Worm (Caenorhabditis elegans): ENCODE results near the gene C54F6.3.

C54F6.3 gene

DNA sequence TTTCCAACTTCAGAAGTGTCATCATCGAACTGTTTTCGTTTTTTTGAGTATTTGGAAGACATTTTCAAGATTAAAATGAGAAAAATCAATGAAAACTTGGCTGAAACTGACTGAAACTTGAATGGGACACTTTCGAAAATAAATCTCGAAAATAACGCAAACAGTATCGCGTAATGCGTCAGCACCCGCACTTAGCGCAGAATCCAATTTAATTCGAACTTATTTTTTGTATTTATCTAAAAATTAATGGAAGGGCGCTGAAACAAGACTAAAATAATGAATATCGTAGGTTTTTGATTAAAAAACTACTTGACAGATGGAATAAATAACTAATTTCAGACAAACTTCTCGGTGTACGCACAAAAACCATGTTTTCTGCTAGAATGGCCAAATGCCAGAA, 42.5 kb downstream of the C54F6.3 start, which contains the start of the genes snu-66 and ints-9:
Gene snu-66, minus strand, starts transcription at position 108 of the 400 bp plus-strand sequence.
Gene ints-9, plus strand, starts transcription at position 240 of the 400 bp plus-strand sequence.
- TF ChIP-seq snu-23 (GFP tag; optimal IDR thresholded peaks at IDR 0.05) = peak; percentile 84
- peak; percentile 72 for TF ChIP-seq xbp-1 (tag; optimal IDR thresholded peaks at IDR 0.05)
- peak; percentile 87 for TF ChIP-seq mep-1 (tag; optimal IDR thresholded peaks at IDR 0.05)
- peak; percentile 64 for TF ChIP-seq grh-1 (GFP tag; IDR thresholded peaks at IDR 0.05)
- TF ChIP-seq F16B12.6 (tag; optimal IDR thresholded peaks at IDR 0.05) = peak; percentile 36
- peak; percentile 71 for TF ChIP-seq unc-130 (tag; optimal IDR thresholded peaks at IDR 0.05)
- TF ChIP-seq lin-14 (GFP tag; optimal IDR thresholded peaks at IDR 0.05) = peak; percentile 66
- TF ChIP-seq ceh-82 (tag; optimal IDR thresholded peaks at IDR 0.05) = peak; percentile 66 to 81 (median 67)
- peak; percentile 54 for TF ChIP-seq skn-1 (tag; optimal IDR thresholded peaks at IDR 0.05)
- TF ChIP-seq rnt-1 (tag; optimal IDR thresholded peaks at IDR 0.05) = peak; percentile 79
- TF ChIP-seq ztf-11 (tag; optimal IDR thresholded peaks at IDR 0.05) = peak in 1 of 2 experiments; percentile 33
- TF ChIP-seq C16A3.4 (tag; optimal IDR thresholded peaks at IDR 0.05) = peak; percentile 74
- TF ChIP-seq isw-1 (GFP tag; IDR thresholded peaks at IDR 0.05) = peak; percentile 53
- peak; percentile 80 for TF ChIP-seq swsn-7 (tag; optimal IDR thresholded peaks at IDR 0.05)
- peak; percentile 33 for TF ChIP-seq fkh-8 (tag; optimal IDR thresholded peaks at IDR 0.05)
- TF ChIP-seq mab-9 (GFP tag; IDR thresholded peaks at IDR 0.05) = no peak
- TF ChIP-seq ama-1 (optimal IDR thresholded peaks at IDR 0.05) = peak; percentile 29
- TF ChIP-seq lir-3 (tag; optimal IDR thresholded peaks at IDR 0.05; ENCODE audit: poor library complexity) = peak; percentile 18
- peak; percentile 81 for TF ChIP-seq nhr-47 (tag; optimal IDR thresholded peaks at IDR 0.05)
- peak; percentile 63 for TF ChIP-seq lin-15B (tag; optimal IDR thresholded peaks at IDR 0.05)
- no peak for TF ChIP-seq zip-4 (GFP tag; optimal IDR thresholded peaks at IDR 0.05)
- TF ChIP-seq snpc-4 (tag; optimal IDR thresholded peaks at IDR 0.05) = peak; percentile 41
- no peak for TF ChIP-seq unc-98 (GFP tag; IDR thresholded peaks at IDR 0.05)
- TF ChIP-seq efl-1 (optimal IDR thresholded peaks at IDR 0.05) = peak; percentile 67 to 80
- TF ChIP-seq efl-1 (GFP tag; optimal IDR thresholded peaks at IDR 0.05 in 1 of 2) = peak; percentile 78 to 96
- TF ChIP-seq nhr-77 (tag; optimal IDR thresholded peaks at IDR 0.05) = peak; percentile 10
- peak; percentile 76 for TF ChIP-seq nhr-90 (tag; optimal IDR thresholded peaks at IDR 0.05; ENCODE audit: poor library complexity)
- TF ChIP-seq dsc-1 (tag; optimal IDR thresholded peaks at IDR 0.05) = peak; percentile 68
- TF ChIP-seq ceh-90 (tag; optimal IDR thresholded peaks at IDR 0.05) = no peak
- peak; percentile 48 for TF ChIP-seq lin-39 (tag; optimal IDR thresholded peaks at IDR 0.05)
- peak; percentile 53 for TF ChIP-seq unc-86 (tag; optimal IDR thresholded peaks at IDR 0.05)
- no peak for TF ChIP-seq egl-27 (tag; optimal IDR thresholded peaks at IDR 0.05)
- TF ChIP-seq irx-1 (tag; optimal IDR thresholded peaks at IDR 0.05) = peak; percentile 46
- TF ChIP-seq nhr-19 (GFP tag; conservative IDR thresholded peaks at IDR 0.05) = peak; percentile 70
- peak; percentile 66 for TF ChIP-seq blmp-1 (tag; optimal IDR thresholded peaks at IDR 0.05)
- no peak for TF ChIP-seq C04F5.9 (tag; optimal IDR thresholded peaks at IDR 0.05)
- TF ChIP-seq elt-3 (tag; optimal IDR thresholded peaks at IDR 0.05) = peak in 2 of 6 experiments; percentile 23 to 35
- peak; percentile 30 for TF ChIP-seq jun-1 (tag; optimal IDR thresholded peaks at IDR 0.05)
- peak; percentile 72 for TF ChIP-seq tbx-2 (tag; optimal IDR thresholded peaks at IDR 0.05)
- no peak for TF ChIP-seq elt-2 (tag; optimal IDR thresholded peaks at IDR 0.05)
- TF ChIP-seq nhr-20 (tag; optimal IDR thresholded peaks at IDR 0.05) = peak; percentile 77
- peak; percentile 81 for TF ChIP-seq nhr-85 (tag)
- TF ChIP-seq lin-35 (GFP tag; optimal IDR thresholded peaks at IDR 0.05) = peak; percentile 75 to 85
- TF ChIP-seq ceh-8 (GFP tag; optimal IDR thresholded peaks at IDR 0.05) = peak; percentile 27
- no peak for TF ChIP-seq nhr-28 (tag; optimal IDR thresholded peaks at IDR 0.05)
- peak; percentile 34 for TF ChIP-seq fos-1 (tag; optimal IDR thresholded peaks at IDR 0.05)
- no peak for TF ChIP-seq nhr-84 (tag; optimal IDR thresholded peaks at IDR 0.05)
- peak; percentile 68 to 79 (median 79) for TF ChIP-seq dpl-1 (GFP tag; optimal IDR thresholded peaks at IDR 0.05)
- TF ChIP-seq lsy-2 (tag; optimal IDR thresholded peaks at IDR 0.05) = peak; percentile 79 to 80
- no peak for TF ChIP-seq ztf-4 (tag; optimal IDR thresholded peaks at IDR 0.05)
- TF ChIP-seq nhr-71 (tag; optimal IDR thresholded peaks at IDR 0.05) = peak; percentile 84
- TF ChIP-seq mdl-1 (tag; optimal IDR thresholded peaks at IDR 0.05) = peak in 1 of 2 experiments; percentile 41
- TF ChIP-seq pag-3 (tag; optimal IDR thresholded peaks at IDR 0.05; ENCODE audit: borderline replicate concordance, insufficient read depth) = no peak
